Fruit fly (Drosophila melanogaster): ENCODE measurements around the gene CG9630.

The CG9630 gene

dm6 chr3R:8269740-8270139 lies at the start of gene CG9630:
TSS of gene CG9630 (minus strand) at chr3R:8269896.
- TF ChIP-seq Mnt (GFP tag; optimal IDR thresholded peaks at IDR 0.05) (peak; percentile 100), cic (GFP tag; optimal IDR thresholded peaks at IDR 0.05) (no peak), CG7101 (tag; optimal IDR thresholded peaks at IDR 0.05) (peak; percentile 4), bab1 (GFP tag; optimal IDR thresholded peaks at IDR 0.05) (peak; percentile 56)

dm6 chr3R:8317709-8318335 lies 48.1 kb upstream of the CG9630 start:
- TF ChIP-seq CG1620 (GFP tag; optimal IDR thresholded peaks at IDR 0.05) (no peak), CG5204 (GFP tag; optimal IDR thresholded peaks at IDR 0.05) (no peak), CG33017 (tag; optimal IDR thresholded peaks at IDR 0.05) (peak; percentile 60), CG7045 (GFP tag; optimal IDR thresholded peaks at IDR 0.05) (peak; percentile 6), CG14711 (tag; optimal IDR thresholded peaks at IDR 0.05) (peak; percentile 29), CG7101 (tag; optimal IDR thresholded peaks at IDR 0.05) (peak; percentile 27), CG12768 (GFP tag; optimal IDR thresholded peaks at IDR 0.05) (no peak), kay (GFP tag; ENCODE audit: borderline replicate concordance) (no peak), Hr96 (GFP tag; optimal IDR thresholded peaks at IDR 0.05) (no peak), CG11617 (GFP tag; optimal IDR thresholded peaks at IDR 0.05) (no peak), Mnt (GFP tag; optimal IDR thresholded peaks at IDR 0.05) (no peak), ovo (GFP tag; optimal IDR thresholded peaks at IDR 0.05) (no peak), pad (GFP tag; optimal IDR thresholded peaks at IDR 0.05) (no peak), tj (GFP tag; optimal IDR thresholded peaks at IDR 0.05) (no peak), bab1 (GFP tag; optimal IDR thresholded peaks at IDR 0.05) (no peak), Clk (GFP tag; optimal IDR thresholded peaks at IDR 0.05) (no peak), cnc (optimal IDR thresholded peaks at IDR 0.05) (no peak), Crg-1 (GFP tag; optimal IDR thresholded peaks at IDR 0.05) (no peak), toe (GFP tag; optimal IDR thresholded peaks at IDR 0.05) (no peak), cic (GFP tag; optimal IDR thresholded peaks at IDR 0.05) (peak; percentile 37)

dm6 chr3R:8317215-8317614 lies 47.5 kb upstream of the CG9630 start, which contains the start of gene Ctr1B:
TSS of gene Ctr1B (plus strand) at chr3R:8317612.
- no peak for TF ChIP-seq CG11617 (GFP tag; optimal IDR thresholded peaks at IDR 0.05)
- no peak for TF ChIP-seq CG1620 (GFP tag; optimal IDR thresholded peaks at IDR 0.05)
- no peak for TF ChIP-seq CG14711 (tag; optimal IDR thresholded peaks at IDR 0.05)
- no peak for TF ChIP-seq kay (GFP tag; ENCODE audit: borderline replicate concordance)
- no peak for TF ChIP-seq pad (GFP tag; optimal IDR thresholded peaks at IDR 0.05)
- TF ChIP-seq toe (GFP tag; optimal IDR thresholded peaks at IDR 0.05) = no peak
- no peak for TF ChIP-seq Hr96 (GFP tag; optimal IDR thresholded peaks at IDR 0.05)

- no peak for TF ChIP-seq CG11617 (GFP tag; optimal IDR thresholded peaks at IDR 0.05)
- TF ChIP-seq cnc (optimal IDR thresholded peaks at IDR 0.05) = no peak
- TF ChIP-seq CG14711 (tag; optimal IDR thresholded peaks at IDR 0.05) = no peak
- TF ChIP-seq CG33017 (tag; optimal IDR thresholded peaks at IDR 0.05) = no peak
- TF ChIP-seq toe (GFP tag; optimal IDR thresholded peaks at IDR 0.05) = no peak
- TF ChIP-seq CG1620 (GFP tag; optimal IDR thresholded peaks at IDR 0.05) = no peak
- TF ChIP-seq CG12768 (GFP tag; optimal IDR thresholded peaks at IDR 0.05) = no peak
- no peak for TF ChIP-seq kay (GFP tag; ENCODE audit: borderline replicate concordance)
- peak; percentile 28 for TF ChIP-seq ovo (GFP tag; optimal IDR thresholded peaks at IDR 0.05)
- TF ChIP-seq tj (GFP tag; optimal IDR thresholded peaks at IDR 0.05) = peak; percentile 21
- no peak for TF ChIP-seq Mnt (GFP tag; optimal IDR thresholded peaks at IDR 0.05)
- TF ChIP-seq Hr96 (GFP tag; optimal IDR thresholded peaks at IDR 0.05) = no peak
- no peak for TF ChIP-seq Clk (GFP tag; optimal IDR thresholded peaks at IDR 0.05)
- no peak for TF ChIP-seq CG5204 (GFP tag; optimal IDR thresholded peaks at IDR 0.05)
- peak; percentile 61 for TF ChIP-seq bab1 (GFP tag; optimal IDR thresholded peaks at IDR 0.05)
- no peak for TF ChIP-seq CG7045 (GFP tag; optimal IDR thresholded peaks at IDR 0.05)
- TF ChIP-seq CG7101 (tag; optimal IDR thresholded peaks at IDR 0.05) = no peak
- peak; percentile 99 for TF ChIP-seq pad (GFP tag; optimal IDR thresholded peaks at IDR 0.05)
- TF ChIP-seq cic (GFP tag; optimal IDR thresholded peaks at IDR 0.05) = no peak
- TF ChIP-seq Crg-1 (GFP tag; optimal IDR thresholded peaks at IDR 0.05) = no peak
Observed at dm6 chr3R:8316344-8317105, 46.8 kb upstream of the CG9630 start, which contains the start of gene Coq2. TSS of gene Coq2 (minus strand) at chr3R:8316543.

dm6 chr3R:8313038-8313437 lies 43.3 kb upstream of the CG9630 start, which contains the start of gene CG7483:
TSS of gene CG7483 (plus strand) at chr3R:8313208.
- TF ChIP-seq Mnt (GFP tag; optimal IDR thresholded peaks at IDR 0.05) (peak; percentile 17), CG14711 (tag; optimal IDR thresholded peaks at IDR 0.05) (peak; percentile 72), bab1 (GFP tag; optimal IDR thresholded peaks at IDR 0.05) (peak; percentile 57), pad (GFP tag; optimal IDR thresholded peaks at IDR 0.05) (no peak)

dm6 chr3R:8312037-8312436 lies 42.3 kb upstream of the CG9630 start, which contains the start of the genes CG11694 and CG11698:
TSS of gene CG11694 (minus strand) at chr3R:8312137.
TSS of gene CG11698 (plus strand) at chr3R:8312188.
- no peak for TF ChIP-seq CG12768 (GFP tag; optimal IDR thresholded peaks at IDR 0.05)
- TF ChIP-seq Clk (GFP tag; optimal IDR thresholded peaks at IDR 0.05) = no peak
- no peak for TF ChIP-seq CG14711 (tag; optimal IDR thresholded peaks at IDR 0.05)
- TF ChIP-seq Hr96 (GFP tag; optimal IDR thresholded peaks at IDR 0.05) = no peak
- no peak for TF ChIP-seq CG7101 (tag; optimal IDR thresholded peaks at IDR 0.05)
- TF ChIP-seq CG5204 (GFP tag; optimal IDR thresholded peaks at IDR 0.05) = no peak
- TF ChIP-seq cic (GFP tag; optimal IDR thresholded peaks at IDR 0.05) = no peak
- TF ChIP-seq bab1 (GFP tag; optimal IDR thresholded peaks at IDR 0.05) = no peak
- TF ChIP-seq CG11617 (GFP tag; optimal IDR thresholded peaks at IDR 0.05) = no peak
- no peak for TF ChIP-seq tj (GFP tag; optimal IDR thresholded peaks at IDR 0.05)

Measured in whole organism, adult.